Worm (Caenorhabditis elegans): ENCODE data around the gene col-83.

- TF ChIP-seq tra-4 (tag; optimal IDR thresholded peaks at IDR 0.05) (no peak), hnd-1 (tag; optimal IDR thresholded peaks at IDR 0.05) (no peak), ama-1 (optimal IDR thresholded peaks at IDR 0.05) (peak; percentile 20), B0310.2 (tag; optimal IDR thresholded peaks at IDR 0.05) (no peak), hmg-4 (GFP tag; optimal IDR thresholded peaks at IDR 0.05) (peak; percentile 37), sea-1 (GFP tag; conservative IDR thresholded peaks at IDR 0.05) (no peak), hmbx-1 (tag; optimal IDR thresholded peaks at IDR 0.05) (no peak), flt-1 (GFP tag; IDR thresholded peaks at IDR 0.05) (no peak), tbx-11 (GFP tag; IDR thresholded peaks at IDR 0.05) (no peak), ceh-13 (GFP tag; optimal IDR thresholded peaks at IDR 0.05) (no peak), aly-1 (tag; optimal IDR thresholded peaks at IDR 0.05) (no peak), tbx-37 (GFP tag; conservative IDR thresholded peaks at IDR 0.05) (no peak), pes-1 (GFP tag; IDR thresholded peaks at IDR 0.05) (no peak)
Observed at ce11 chrII:11041846-11042262, 3.9 kb downstream of the col-83 start.
